Fruit fly (Drosophila melanogaster) whole organism, embryonic: ENCODE measurements around the gene CG6878.
A peak's percentile ranks its signal among the peaks of the same experiment; 100 is the strongest.

Experiments
- CG10543 ChIP-seq: fragments of 200-800 bp; sonication (Bioruptor generic); optimal IDR thresholded peaks from 3 replicates; lab custom pipeline; 2017; ENCODE audit warnings: missing biosample characterization, mild to moderate bottlenecking, missing genetic modification characterization, moderate library complexity
- CG11695 ChIP-seq: fragments of 200-800 bp; sonication (Bioruptor generic); IDR thresholded peaks from 3 replicates; pipeline ENCODE4 v1.3.6; 2022; ENCODE audit warnings: missing biosample characterization, missing genetic modification characterization
- CG12219 ChIP-seq: fragments of 200-800 bp; sonication (Bioruptor generic); optimal IDR thresholded peaks from 3 replicates; lab custom pipeline; 2018; ENCODE audit warnings: missing biosample characterization, mild to moderate bottlenecking, missing genetic modification characterization
- CG12299 ChIP-seq: fragments of 200-800 bp; sonication (Bioruptor generic); optimal IDR thresholded peaks from 2 replicates; lab custom pipeline; 2018; ENCODE audit warnings: missing biosample characterization, mild to moderate bottlenecking, missing genetic modification characterization
- CG1233 ChIP-seq: fragments of 200-800 bp; sonication (Bioruptor generic); optimal IDR thresholded peaks from 4 replicates; lab custom pipeline; 2018; ENCODE audit warnings: missing biosample characterization, mild to moderate bottlenecking, missing genetic modification characterization
- CG13424 ChIP-seq: fragments of 200-800 bp; sonication (Bioruptor generic); optimal IDR thresholded peaks from 2 replicates; lab custom pipeline; 2019; ENCODE audit warnings: missing biosample characterization, mild to moderate bottlenecking, missing genetic modification characterization, moderate library complexity
- CG1647 ChIP-seq: fragments of 200-800 bp; sonication (Bioruptor generic); optimal IDR thresholded peaks from 3 replicates; lab custom pipeline; 2016; ENCODE audit warnings: missing biosample characterization, missing genetic modification characterization
- CG17612 ChIP-seq: fragments of 200-800 bp; sonication (Bioruptor generic); IDR thresholded peaks from 2 replicates; pipeline ENCODE4 v1.3.6; 2022; ENCODE audit warnings: missing biosample characterization, missing genetic modification characterization
- CG18262 ChIP-seq: fragments of 200-800 bp; optimal IDR thresholded peaks from 3 replicates; lab custom pipeline; 2019; ENCODE audit warnings: missing biosample characterization, mild to moderate bottlenecking, missing genetic modification characterization, moderate library complexity
- CG1832 ChIP-seq: fragments of 200-800 bp; sonication (Bioruptor generic); optimal IDR thresholded peaks from 2 replicates; lab custom pipeline; 2017; ENCODE audit warnings: missing biosample characterization, mild to moderate bottlenecking, missing genetic modification characterization, inconsistent platforms
- CG2120 ChIP-seq: fragments of 200-800 bp; sonication (Bioruptor generic); optimal IDR thresholded peaks from 3 replicates; lab custom pipeline; 2016; ENCODE audit warnings: missing biosample characterization, missing genetic modification characterization
- CG2129 ChIP-seq: fragments of 200-800 bp; sonication (Bioruptor generic); IDR thresholded peaks from 2 replicates; pipeline ENCODE4 v1.3.6; 2022; ENCODE audit warnings: missing biosample characterization, missing genetic modification characterization; ENCODE audit not compliant: partially characterized antibody
- CG2875 ChIP-seq: fragments of 200-800 bp; sonication (Bioruptor generic); optimal IDR thresholded peaks from 2 replicates; lab custom pipeline; 2017; ENCODE audit warnings: missing biosample characterization, mild to moderate bottlenecking, missing genetic modification characterization, missing genetic modification reagents
- CG30403 ChIP-seq: fragments of 200-800 bp; sonication (Bioruptor generic); optimal IDR thresholded peaks from 3 replicates; lab custom pipeline; 2016; ENCODE audit warnings: missing biosample characterization, missing genetic modification characterization
- CG3838 ChIP-seq: fragments of 200-800 bp; sonication (Bioruptor generic); optimal IDR thresholded peaks from 3 replicates; lab custom pipeline; 2016; ENCODE audit warnings: missing biosample characterization, missing genetic modification characterization
- CG5245 ChIP-seq: fragments of 200-800 bp; sonication (Bioruptor generic); optimal IDR thresholded peaks from 3 replicates; lab custom pipeline; 2016; ENCODE audit warnings: missing biosample characterization, missing genetic modification characterization
- CG6765 ChIP-seq: fragments of 200-800 bp; sonication (Bioruptor generic); optimal IDR thresholded peaks from 3 replicates; lab custom pipeline; 2017; ENCODE audit warnings: missing biosample characterization, mild to moderate bottlenecking, missing genetic modification characterization
- CG7963 ChIP-seq: fragments of 200-800 bp; sonication (Bioruptor generic); IDR thresholded peaks from 3 replicates; pipeline ENCODE4 v1.3.6; 2022; ENCODE audit warnings: missing biosample characterization, missing genetic modification characterization; ENCODE audit not compliant: partially characterized antibody
- CG7987 ChIP-seq: fragments of 200-800 bp; sonication (Bioruptor generic); optimal IDR thresholded peaks from 2 replicates; lab custom pipeline; 2018; ENCODE audit warnings: missing biosample characterization, mild to moderate bottlenecking, missing genetic modification characterization, moderate library complexity
- CG8944 ChIP-seq: fragments of 200-800 bp; sonication (Bioruptor generic); optimal IDR thresholded peaks from 3 replicates; lab custom pipeline; 2016; ENCODE audit warnings: missing biosample characterization, missing genetic modification characterization
- CTCF ChIP-seq: fragments of 200-800 bp; sonication (Bioruptor generic); optimal IDR thresholded peaks from 2 replicates; lab custom pipeline; 2017; ENCODE audit warnings: missing biosample characterization, mild to moderate bottlenecking, missing genetic modification characterization, moderate library complexity
- D19A ChIP-seq: fragments of 200-800 bp; optimal IDR thresholded peaks from 3 replicates; lab custom pipeline; 2019; ENCODE audit warnings: missing biosample characterization, mild to moderate bottlenecking, missing genetic modification characterization, moderate library complexity
- Dad ChIP-seq: fragments of 200-800 bp; sonication (Bioruptor generic); optimal IDR thresholded peaks from 3 replicates; lab custom pipeline; 2016; ENCODE audit warnings: missing biosample characterization, missing genetic modification characterization
- Doc2 ChIP-seq: fragments of 200-800 bp; sonication (Bioruptor generic); IDR thresholded peaks from 2 replicates; pipeline ENCODE4 v1.3.6; 2022; ENCODE audit warnings: missing biosample characterization, missing genetic modification characterization
- E2f2 ChIP-seq: fragments of 200-800 bp; sonication (Bioruptor generic); IDR thresholded peaks from 2 replicates; pipeline ENCODE4 v1.3.6; 2022; ENCODE audit warnings: missing biosample characterization, missing genetic modification characterization
- Elba2 ChIP-seq: fragments of 200-800 bp; sonication (Bioruptor generic); optimal IDR thresholded peaks from 3 replicates; lab custom pipeline; 2016; ENCODE audit warnings: missing biosample characterization, missing genetic modification characterization
- Ets65A ChIP-seq: fragments of 200-800 bp; sonication (Bioruptor generic); peaks from one replicate; lab custom pipeline; 2016; ENCODE audit warnings: missing biosample characterization, missing genetic modification characterization
- Hr3 ChIP-seq: fragments of 200-800 bp; sonication (Bioruptor generic); optimal IDR thresholded peaks from 3 replicates; lab custom pipeline; 2016; ENCODE audit warnings: missing biosample characterization, missing genetic modification characterization
- MESR4 ChIP-seq: fragments of 200-800 bp; sonication (Bioruptor generic); optimal IDR thresholded peaks from 2 replicates; lab custom pipeline; 2018; ENCODE audit warnings: missing biosample characterization, mild to moderate bottlenecking, missing genetic modification characterization, moderate library complexity
- Med ChIP-seq: fragments of 200-800 bp; sonication (Bioruptor generic); peaks from one replicate; lab custom pipeline; 2016; ENCODE audit warnings: missing biosample characterization, missing genetic modification characterization, mild to moderate bottlenecking, inconsistent platforms, moderate library complexity
- NfI ChIP-seq: fragments of 200-800 bp; sonication (Bioruptor generic); optimal IDR thresholded peaks from 3 replicates; lab custom pipeline; 2018; ENCODE audit warnings: missing biosample characterization, mild to moderate bottlenecking, missing genetic modification characterization, moderate library complexity
- Pdp1 ChIP-seq, 2 experiments: fragments of 200-800 bp; sonication (Bioruptor generic); optimal IDR thresholded peaks; 3 replicates each; lab custom pipeline; 2016; ENCODE audit warnings: missing biosample characterization in 2 of 2, missing genetic modification characterization in 2 of 2, mild to moderate bottlenecking in 1 of 2, moderate library complexity in 1 of 2
- Ssrp ChIP-seq: fragments of 200-800 bp; sonication (Bioruptor generic); optimal IDR thresholded peaks from 2 replicates; lab custom pipeline; 2018; ENCODE audit warnings: missing biosample characterization, mild to moderate bottlenecking, missing genetic modification characterization, moderate library complexity
- Trl ChIP-seq, 3 experiments: fragments of >200 bp in 2 of 3; fragments of 200-800 bp in 1 of 3; sonication (Bioruptor generic) in 1 of 3; optimal IDR thresholded peaks; 2 replicates in 1 of 3; 3 replicates in 2 of 3; lab custom pipeline; 2016 to 2017; ENCODE audit warnings: missing biosample characterization in 1 of 3, missing genetic modification characterization in 1 of 3
- az2 ChIP-seq: fragments of 200-800 bp; sonication (Bioruptor generic); optimal IDR thresholded peaks from 3 replicates; lab custom pipeline; 2016; ENCODE audit warnings: missing biosample characterization, missing genetic modification characterization
- grn ChIP-seq: fragments of 200-800 bp; sonication (Bioruptor generic); optimal IDR thresholded peaks from 3 replicates; lab custom pipeline; 2017; ENCODE audit warnings: missing biosample characterization, missing genetic modification characterization
- hb ChIP-seq: fragments of 200-800 bp; sonication (Bioruptor generic); IDR thresholded peaks from 3 replicates; pipeline ENCODE4 v1.3.6; 2022; ENCODE audit warnings: missing biosample characterization, missing genetic modification characterization; ENCODE audit not compliant: partially characterized antibody
- inv ChIP-seq: fragments of 200-800 bp; sonication (Bioruptor generic); IDR thresholded peaks from 2 replicates; pipeline ENCODE4 v1.3.6; 2022; ENCODE audit warnings: missing biosample characterization, missing genetic modification characterization; ENCODE audit not compliant: partially characterized antibody
- knrl ChIP-seq: fragments of 200-800 bp; sonication (Bioruptor generic); IDR thresholded peaks from 3 replicates; pipeline ENCODE4 v1.3.6; 2022; ENCODE audit warnings: missing biosample characterization, missing genetic modification characterization; ENCODE audit not compliant: partially characterized antibody
- so ChIP-seq: fragments of 200-800 bp; sonication (Bioruptor generic); IDR thresholded peaks from 3 replicates; pipeline ENCODE4 v1.3.6; 2022; ENCODE audit warnings: missing biosample characterization, missing genetic modification characterization
- ssp ChIP-seq: fragments of 200-800 bp; sonication (Bioruptor generic); IDR thresholded peaks from 2 replicates; pipeline ENCODE4 v1.3.6; 2022; ENCODE audit warnings: missing biosample characterization, missing genetic modification characterization
- sug ChIP-seq: fragments of 200-800 bp; optimal IDR thresholded peaks from 2 replicates; lab custom pipeline; 2019; ENCODE audit warnings: missing biosample characterization, mild to moderate bottlenecking, missing genetic modification characterization, moderate library complexity
- twi ChIP-seq: fragments of 200-800 bp; optimal IDR thresholded peaks from 2 replicates; lab custom pipeline; 2019; ENCODE audit warnings: missing biosample characterization, mild to moderate bottlenecking, missing genetic modification characterization, moderate library complexity
- unc-4 ChIP-seq: fragments of 200-800 bp; sonication (Bioruptor generic); IDR thresholded peaks from 2 replicates; pipeline ENCODE4 v1.3.6; 2022; ENCODE audit warnings: missing biosample characterization, missing genetic modification characterization; ENCODE audit not compliant: partially characterized antibody

Gene CG6878

DNA sequence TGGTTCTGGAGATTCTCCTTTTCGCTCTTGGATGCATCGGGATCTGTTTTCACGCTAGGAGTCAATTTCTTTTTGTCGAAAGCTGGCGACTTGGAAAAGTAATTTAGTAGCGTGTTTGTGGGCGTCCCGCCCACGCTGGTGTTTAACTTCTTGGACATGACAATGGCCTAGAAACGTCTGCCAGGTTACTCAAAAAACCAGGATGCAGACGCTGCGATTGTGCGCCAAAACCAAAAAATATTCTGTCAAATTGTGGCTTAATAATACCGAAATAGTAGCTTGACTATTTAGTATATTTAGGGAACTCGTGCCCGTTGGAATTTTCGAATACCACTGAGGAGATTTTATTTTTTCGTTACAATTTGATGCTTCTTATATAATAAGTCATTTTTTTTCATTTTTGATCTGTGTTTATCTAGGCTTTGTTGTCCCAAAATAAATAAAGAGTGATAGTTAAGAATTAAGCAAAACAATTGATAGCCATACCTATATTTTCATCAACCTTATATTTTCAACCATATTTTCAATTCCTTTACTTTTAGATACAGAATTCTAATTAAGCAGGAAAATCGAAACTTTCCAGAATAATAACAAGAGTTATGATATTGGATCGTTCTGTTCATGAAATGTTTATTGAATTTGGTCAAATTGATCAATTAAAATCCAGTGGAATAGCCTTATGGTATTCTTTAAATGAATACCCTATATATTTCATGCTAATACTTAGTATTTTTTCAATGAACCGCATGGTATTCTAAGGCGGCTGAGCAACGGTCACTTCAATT is 3.1 kb upstream of the CG6878 start, which contains the start of the genes Msh6 and Prp31 (continued):
- TF ChIP-seq CG12299 (tag; lab: Kevin White, UChicago) (no peak), CG2875 (GFP tag; lab: Kevin White, UChicago) (no peak), CG11695 (GFP tag; lab: Robert Waterston, UW) (no peak), CG18262 (tag; lab: Kevin White, UChicago) (peak; percentile 70), CG10543 (GFP tag; lab: Kevin White, UChicago) (peak; percentile 19), Trl (optimal IDR thresholded peaks at IDR 0.05; lab: Kevin White, UChicago) (no peak), Trl (GFP tag; optimal IDR thresholded peaks at IDR 0.05; lab: Kevin White, UChicago) (no peak), CG12219 (GFP tag; lab: Kevin White, UChicago) (no peak), sug (peak; percentile 75), CG1647 (GFP tag; lab: Kevin White, UChicago) (no peak), so (GFP tag; lab: Robert Waterston, UW) (0 out of 3 replicates have a peak, but pooled peaks have one; percentile 47)

DNA sequence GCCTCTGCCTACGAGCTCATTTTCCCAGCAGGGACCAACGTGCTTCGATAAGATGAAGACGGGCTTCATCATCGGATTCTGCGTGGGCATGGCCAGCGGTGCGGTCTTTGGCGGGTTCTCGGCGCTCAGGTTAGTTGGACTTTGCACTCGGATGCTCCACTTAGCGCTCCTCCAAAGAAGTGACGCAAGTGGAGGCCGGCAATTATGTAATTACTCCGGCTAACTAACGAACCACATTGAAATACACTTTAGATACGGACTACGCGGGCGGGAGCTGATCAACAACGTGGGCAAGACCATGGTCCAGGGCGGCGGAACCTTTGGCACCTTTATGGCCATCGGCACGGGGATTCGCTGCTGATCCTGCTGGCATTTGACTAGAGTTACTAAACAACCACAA is 388 bp downstream of the CG6878 start:
- TF ChIP-seq MESR4 (GFP tag; lab: Kevin White, UChicago) (peak; percentile 25), Pdp1 (GFP tag; optimal IDR thresholded peaks at IDR 0.05; lab: Kevin White, UChicago) (peak in 1 of 2 experiments; percentile 94), Doc2 (GFP tag; lab: Robert Waterston, UW) (no peak), grn (GFP tag; lab: Kevin White, UChicago) (no peak), NfI (GFP tag; lab: Kevin White, UChicago) (no peak), Med (GFP tag; lab: Kevin White, UChicago) (peak; percentile 61), CG2120 (no peak), CG17612 (no peak), unc-4 (GFP tag; lab: Robert Waterston, UW) (0 out of 2 replicates have a peak, but pooled peaks have one; percentile 5), knrl (0 out of 3 replicates have a peak, but pooled peaks have one; percentile 29), Ets65A (GFP tag; lab: Kevin White, UChicago) (no peak), CG8944 (GFP tag; lab: Kevin White, UChicago) (no peak)

DNA sequence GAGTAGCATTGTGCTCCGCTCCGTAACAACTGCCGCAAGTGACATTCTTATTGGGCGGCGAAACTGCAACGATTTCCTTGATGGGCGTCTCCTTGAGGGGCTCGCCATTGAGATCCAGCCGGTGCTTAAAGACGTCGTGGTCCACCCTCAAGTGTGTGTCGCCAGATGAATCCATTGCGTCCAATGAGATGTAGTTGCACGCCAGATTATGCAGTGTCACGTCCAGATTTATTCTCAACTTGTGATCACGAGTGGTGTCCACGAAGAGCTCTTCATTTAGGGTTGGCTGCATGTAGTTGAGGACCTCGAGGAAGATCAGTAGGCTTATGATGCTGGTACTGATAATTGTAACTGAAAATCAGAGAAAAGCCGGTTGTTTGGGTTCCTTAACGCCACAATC is 1.4 kb downstream of the CG6878 start:
- TF ChIP-seq CG1233 (GFP tag; lab: Kevin White, UChicago) (no peak), Elba2 (GFP tag; lab: Kevin White, UChicago) (peak; percentile 9)

DNA sequence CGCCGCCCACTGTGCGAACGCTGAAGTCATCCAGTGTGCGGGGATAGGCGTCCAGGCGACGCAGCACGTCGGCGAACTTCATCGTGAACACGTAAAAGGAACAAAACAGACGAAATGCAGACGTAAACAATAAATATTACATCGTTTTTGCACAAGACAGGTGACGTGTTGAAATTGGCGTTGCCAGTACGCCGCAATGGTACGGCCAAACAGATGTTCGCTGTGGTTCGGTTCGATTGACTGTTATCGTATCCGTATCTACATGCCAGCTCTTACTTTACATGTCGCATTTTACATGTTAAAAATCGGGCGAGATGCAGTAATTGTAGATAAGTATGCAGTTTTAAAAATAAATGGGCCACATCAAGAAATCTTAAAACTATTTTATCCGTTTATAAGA is 1.8 kb downstream of the CG6878 start, which contains the start of gene CG7011:
CG7011 (minus strand) TSS at position 215 of the 400 bp plus-strand sequence.
- TF ChIP-seq CTCF (GFP tag; lab: Kevin White, UChicago) (peak; percentile 79), Hr3 (GFP tag; lab: Kevin White, UChicago) (no peak), hb (GFP tag; lab: Robert Waterston, UW) (0 out of 3 replicates have a peak, but pooled peaks have one; percentile 34), Ssrp (tag; lab: Kevin White, UChicago) (no peak), CG6765 (GFP tag; lab: Kevin White, UChicago) (no peak), twi (peak; percentile 6), CG13424 (tag; lab: Kevin White, UChicago) (no peak), CG7987 (GFP tag; lab: Kevin White, UChicago) (no peak), unc-4 (GFP tag; lab: Robert Waterston, UW) (peak; percentile 47), CG2129 (GFP tag; lab: Robert Waterston, UW) (no peak), az2 (GFP tag; lab: Kevin White, UChicago) (no peak), CG7963 (0 out of 3 replicates have a peak, but pooled peaks have one; percentile 29), CG3838 (GFP tag; lab: Kevin White, UChicago) (no peak), inv (GFP tag; lab: Robert Waterston, UW) (peak; percentile 46; the same call in 1 of the 2 replicates), Dad (no peak), E2f2 (GFP tag; lab: Robert Waterston, UW) (peak; percentile 29; the same call in 1 of the 2 replicates), D19A (tag; lab: Kevin White, UChicago) (no peak), CG5245 (GFP tag; lab: Kevin White, UChicago) (no peak), CG1832 (no peak), ssp (GFP tag; lab: Robert Waterston, UW) (no peak), CG30403 (GFP tag; lab: Kevin White, UChicago) (no peak)
